Fruit fly (Drosophila melanogaster): ENCODE measurements around the gene Rcd-1.
A peak's percentile ranks its signal among the peaks of the same experiment; 100 is the strongest.

Rcd-1 gene

DNA sequence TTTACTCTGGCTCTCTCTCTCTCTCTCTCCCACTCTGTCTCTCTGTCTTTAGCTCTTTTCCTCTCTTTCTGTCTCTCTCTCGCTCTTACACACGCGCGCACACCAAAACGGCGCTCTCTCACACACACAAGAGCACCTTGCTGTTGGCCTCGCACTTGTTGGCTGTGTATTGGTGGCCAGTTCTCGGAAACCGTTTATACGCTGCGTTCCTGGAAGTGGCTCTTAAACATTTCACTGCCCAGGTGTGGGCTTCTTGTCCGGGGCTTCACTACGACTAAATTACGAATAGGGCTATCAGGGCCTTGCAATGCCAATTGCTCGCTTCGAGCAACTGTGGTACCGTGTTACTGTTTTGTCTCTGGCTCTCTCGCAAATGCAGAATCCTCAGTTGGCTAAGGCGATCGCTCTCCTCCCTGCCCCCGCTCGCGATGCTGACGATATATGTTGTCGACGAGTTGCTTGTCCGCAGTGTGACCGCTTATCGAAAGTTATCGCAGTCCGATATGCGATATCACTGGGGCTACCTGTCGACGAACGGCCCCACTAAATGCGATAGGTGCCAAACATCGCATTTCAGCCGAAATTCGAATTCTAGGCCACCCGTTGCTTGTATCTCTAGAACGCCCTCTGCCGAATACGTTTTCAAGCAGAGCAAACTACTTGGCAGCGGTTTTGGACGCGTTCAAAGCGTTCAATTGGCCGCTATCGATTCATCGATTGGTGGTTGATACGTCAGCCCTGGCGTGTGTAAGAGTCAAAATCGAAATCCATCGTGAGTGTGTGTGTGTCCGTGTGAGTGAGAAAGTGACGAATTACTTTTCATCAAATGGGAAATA, 44.7 kb downstream of the Rcd-1 start, which contains the start of the genes dome and Ubqn (continued):
- TF ChIP-seq sc (optimal IDR thresholded peaks at IDR 0.05) (no peak), sc (GFP tag; optimal IDR thresholded peaks at IDR 0.05) (no peak), CG11085 (GFP tag; IDR thresholded peaks at IDR 0.05) (no peak), Drgx (GFP tag; IDR thresholded peaks at IDR 0.05) (no peak), CG34422 (GFP tag; IDR thresholded peaks at IDR 0.05) (no peak), CG6175 (GFP tag; IDR thresholded peaks at IDR 0.05) (no peak), CG10543 (GFP tag; optimal IDR thresholded peaks at IDR 0.05) (peak; percentile 77), CG16813 (GFP tag; IDR thresholded peaks at IDR 0.05; ENCODE audit: partially characterized antibody) (peak; percentile 95), corto (GFP tag; optimal IDR thresholded peaks at IDR 0.05) (no peak), CG7987 (GFP tag; optimal IDR thresholded peaks at IDR 0.05) (no peak), ac (GFP tag; optimal IDR thresholded peaks at IDR 0.05) (no peak), Lhr (GFP tag; optimal IDR thresholded peaks at IDR 0.05) (peak; percentile 39), CG8924 (tag; optimal IDR thresholded peaks at IDR 0.05) (peak; percentile 36), gro (GFP tag; optimal IDR thresholded peaks at IDR 0.05) (no peak), Eip74EF (GFP tag; optimal IDR thresholded peaks at IDR 0.05) (no peak), Med (GFP tag) (peak; percentile 77), ERR (GFP tag; optimal IDR thresholded peaks at IDR 0.05) (no peak), chinmo (GFP tag; IDR thresholded peaks at IDR 0.05; ENCODE audit: partially characterized antibody) (peak; percentile 85), dpn (GFP tag; optimal IDR thresholded peaks at IDR 0.05) (peak in 1 of 2 experiments; percentile 30), Aef1 (GFP tag; IDR thresholded peaks at IDR 0.05) (no peak), hb (GFP tag; IDR thresholded peaks at IDR 0.05; ENCODE audit: partially characterized antibody) (peak; percentile 93), Ets65A (GFP tag) (no peak), Camta (GFP tag; optimal IDR thresholded peaks at IDR 0.05) (peak; percentile 4), gcm (GFP tag; optimal IDR thresholded peaks at IDR 0.05) (no peak), CG3163 (GFP tag; optimal IDR thresholded peaks at IDR 0.05) (peak; percentile 60), Xrp1 (GFP tag; IDR thresholded peaks at IDR 0.05) (no peak), dysf (GFP tag; IDR thresholded peaks at IDR 0.05) (no peak), Dbx (GFP tag; IDR thresholded peaks at IDR 0.05) (peak; percentile 32; the same call in 1 of the 3 replicates), ind (GFP tag; optimal IDR thresholded peaks at IDR 0.05) (no peak), CG31224 (GFP tag; IDR thresholded peaks at IDR 0.05) (no peak), kay (GFP tag; optimal IDR thresholded peaks at IDR 0.05) (peak; percentile 71), Vsx1 (GFP tag; optimal IDR thresholded peaks at IDR 0.05) (no peak), CG9932 (GFP tag; IDR thresholded peaks at IDR 0.05) (no peak; the same call in 1 of the 2 replicates), H2.0 (GFP tag; IDR thresholded peaks at IDR 0.05) (no peak), dimm (GFP tag; IDR thresholded peaks at IDR 0.05) (no peak), BtbVII (GFP tag; optimal IDR thresholded peaks at IDR 0.05) (peak; percentile 25), Fer3 (tag; optimal IDR thresholded peaks at IDR 0.05) (no peak), fu2 (GFP tag; optimal IDR thresholded peaks at IDR 0.05) (no peak), CG17359 (tag; optimal IDR thresholded peaks at IDR 0.05) (no peak), Atf6 (GFP tag; IDR thresholded peaks at IDR 0.05) (no peak), CG17912 (GFP tag; optimal IDR thresholded peaks at IDR 0.05) (no peak), CG3065 (GFP tag; optimal IDR thresholded peaks at IDR 0.05) (no peak), CG18476 (GFP tag; optimal IDR thresholded peaks at IDR 0.05) (no peak), vfl (GFP tag; optimal IDR thresholded peaks at IDR 0.05) (no peak), zen2 (GFP tag; IDR thresholded peaks at IDR 0.05; ENCODE audit: partially characterized antibody) (peak; percentile 68), CG3281 (GFP tag; optimal IDR thresholded peaks at IDR 0.05) (no peak), Rfx (GFP tag; IDR thresholded peaks at IDR 0.05) (no peak), lov (optimal IDR thresholded peaks at IDR 0.05) (no peak), lov (GFP tag; IDR thresholded peaks at IDR 0.05) (no peak), Dip2 (GFP tag; IDR thresholded peaks at IDR 0.05) (no peak)

All from whole organism, embryonic.